Fruit fly (Drosophila melanogaster): ENCODE measurements around the gene MsR2.

dm6 chr3L:2276250-2276649 is 6.4 kb upstream of the MsR2 start, which contains the start of gene yellow-g2:
- TF ChIP-seq CG4318 (GFP tag; optimal IDR thresholded peaks at IDR 0.05) = no peak
- no peak for TF ChIP-seq CG15336 (GFP tag; IDR thresholded peaks at IDR 0.05)
- no peak for TF ChIP-seq Ets21C (GFP tag; optimal IDR thresholded peaks at IDR 0.05)
- TF ChIP-seq Sox102F (GFP tag; optimal IDR thresholded peaks at IDR 0.05) = no peak
- no peak for TF ChIP-seq Sox14 (GFP tag; optimal IDR thresholded peaks at IDR 0.05)
- TF ChIP-seq CG6163 (GFP tag; IDR thresholded peaks at IDR 0.05) = no peak
- no peak for TF ChIP-seq lz (GFP tag; optimal IDR thresholded peaks at IDR 0.05)
- no peak for TF ChIP-seq Hr4 (GFP tag; optimal IDR thresholded peaks at IDR 0.05)
- no peak for TF ChIP-seq Eip93F (GFP tag; optimal IDR thresholded peaks at IDR 0.05)
- TF ChIP-seq CG11902 (GFP tag; optimal IDR thresholded peaks at IDR 0.05) = no peak
- no peak for TF ChIP-seq CG3032 (tag; optimal IDR thresholded peaks at IDR 0.05)
- TF ChIP-seq Hr38 (GFP tag; optimal IDR thresholded peaks at IDR 0.05) = no peak
- TF ChIP-seq CG6854 (GFP tag; optimal IDR thresholded peaks at IDR 0.05) = no peak

Data from whole organism, prepupa.